Worm (Caenorhabditis elegans) whole organism, young adult: ENCODE data around the gene pitr-6.

ENCODE experiments used
- B0019.2 ChIP-seq: fragments of 200-800 bp; sonication (Bioruptor generic); conservative IDR thresholded peaks from 2 replicates; pipeline ENCODE4 v1.3.6; 2022; ENCODE audit warnings: missing genetic modification reagents, missing genetic modification characterization, missing compliant biosample characterization
- B0336.3 ChIP-seq: fragments of 200-800 bp; sonication (Bioruptor generic); IDR thresholded peaks from 2 replicates; pipeline ENCODE4 v1.3.6; 2022; ENCODE audit warnings: missing genetic modification characterization, missing compliant biosample characterization
- D2030.7 ChIP-seq: fragments of 200-800 bp; sonication (Bioruptor generic); IDR thresholded peaks from 2 replicates; pipeline ENCODE4 v1.3.6; 2022; ENCODE audit warnings: missing genetic modification reagents, missing genetic modification characterization, missing compliant biosample characterization
- F22D6.2 ChIP-seq: sonication (generic microtip); optimal IDR thresholded peaks from 2 replicates; lab custom pipeline; 2016; ENCODE audit warnings: mild to moderate bottlenecking, missing genetic modification characterization, missing compliant biosample characterization
- F23B12.7 ChIP-seq: sonication (generic microtip); optimal IDR thresholded peaks from 2 replicates; lab custom pipeline; 2017; ENCODE audit warnings: missing genetic modification characterization, mild to moderate bottlenecking, missing compliant biosample characterization, antibody characterized with exemption, moderate library complexity; ENCODE audit not compliant: insufficient read depth
- F49E8.2 ChIP-seq: sonication (generic microtip); optimal IDR thresholded peaks from 3 replicates; lab custom pipeline; 2017; ENCODE audit warnings: missing genetic modification characterization, mild to moderate bottlenecking, missing compliant biosample characterization, antibody characterized with exemption, moderate library complexity; ENCODE audit not compliant: insufficient read depth
- F57C9.4 ChIP-seq: sonication (generic microtip); optimal IDR thresholded peaks from 2 replicates; lab custom pipeline; 2017; ENCODE audit warnings: mild to moderate bottlenecking, missing genetic modification characterization, missing compliant biosample characterization
- K11D2.4 ChIP-seq: fragments of 200-800 bp; sonication (Bioruptor generic); IDR thresholded peaks from 2 replicates; pipeline ENCODE4 v1.3.6; 2022; ENCODE audit warnings: missing genetic modification reagents, missing genetic modification characterization, missing compliant biosample characterization
- K12H6.12 ChIP-seq: fragments of 200-800 bp; sonication (Bioruptor generic); optimal IDR thresholded peaks from 2 replicates; lab custom pipeline; 2018; ENCODE audit warnings: mild to moderate bottlenecking, missing genetic modification characterization, missing compliant biosample characterization
- Y56A3A.18 ChIP-seq: fragments of 200-800 bp; sonication (Bioruptor generic); IDR thresholded peaks from 2 replicates; pipeline ENCODE4 v1.3.6; 2022; ENCODE audit warnings: missing genetic modification reagents, missing genetic modification characterization, missing compliant biosample characterization
- ZK185.1 ChIP-seq: sonication (generic microtip); optimal IDR thresholded peaks from 2 replicates; lab custom pipeline; 2016; ENCODE audit warnings: mild to moderate bottlenecking, missing genetic modification characterization, missing compliant biosample characterization; ENCODE audit not compliant: poor library complexity, severe bottlenecking
- ama-1 ChIP-seq, 3 experiments: fragments of 150-350 bp in 1 of 3; sonication (generic microtip) in 2 of 3; optimal IDR thresholded peaks; 2 replicates each; lab custom pipeline; 2014 to 2018; ENCODE audit warnings: missing biosample characterization in 2 of 3, missing genetic modification characterization in 2 of 3, missing genetic modification reagents in 2 of 3
- aptf-3 ChIP-seq: fragments of 200-800 bp; sonication (Bioruptor generic); IDR thresholded peaks from 2 replicates; pipeline ENCODE4 v1.3.6; 2022; ENCODE audit warnings: missing genetic modification characterization, missing compliant biosample characterization
- atf-7 ChIP-seq: sonication (generic microtip); optimal IDR thresholded peaks from 2 replicates; lab custom pipeline; 2017; ENCODE audit warnings: mild to moderate bottlenecking, missing genetic modification characterization, missing compliant biosample characterization
- cebp-2 ChIP-seq: fragments of 200-800 bp; sonication (Bioruptor generic); IDR thresholded peaks from 2 replicates; pipeline ENCODE4 v1.3.6; 2022; ENCODE audit warnings: missing genetic modification characterization, missing compliant biosample characterization
- ceh-27 ChIP-seq: fragments of 200-800 bp; sonication (Bioruptor generic); optimal IDR thresholded peaks from 2 replicates; lab custom pipeline; 2018; ENCODE audit warnings: mild to moderate bottlenecking, missing genetic modification characterization, moderate library complexity, missing compliant biosample characterization
- ceh-91 ChIP-seq: fragments of 200-800 bp; sonication (Bioruptor generic); IDR thresholded peaks from 2 replicates; pipeline ENCODE4 v1.3.6; 2022; ENCODE audit warnings: missing genetic modification reagents, missing genetic modification characterization, missing compliant biosample characterization
- chd-7 ChIP-seq: sonication (generic microtip); optimal IDR thresholded peaks from 2 replicates; lab custom pipeline; 2016; ENCODE audit warnings: mild to moderate bottlenecking, missing genetic modification characterization, moderate library complexity, missing compliant biosample characterization
- die-1 ChIP-seq: sonication (generic microtip); optimal IDR thresholded peaks from 2 replicates; lab custom pipeline; 2016; ENCODE audit warnings: missing genotype, mild to moderate bottlenecking, missing genetic modification characterization, missing compliant biosample characterization
- dpl-1 ChIP-seq: fragments of 150-350 bp; optimal IDR thresholded peaks from 2 replicates; lab custom pipeline; 2014; ENCODE audit warnings: missing biosample characterization, missing genetic modification reagents, missing genetic modification characterization
- efl-1 ChIP-seq: fragments of 150-350 bp; optimal IDR thresholded peaks from 2 replicates; lab custom pipeline; 2014; ENCODE audit warnings: missing biosample characterization, missing genetic modification reagents, missing genetic modification characterization
- egl-18 ChIP-seq: fragments of 200-800 bp; sonication (Bioruptor generic); IDR thresholded peaks from 2 replicates; pipeline ENCODE4 v1.3.6; 2022; ENCODE audit warnings: missing genetic modification reagents, missing genetic modification characterization, missing compliant biosample characterization
- ekl-4 ChIP-seq: fragments of 200-800 bp; sonication (Bioruptor generic); IDR thresholded peaks from 2 replicates; pipeline ENCODE4 v1.3.6; 2022; ENCODE audit warnings: missing genetic modification reagents, missing genetic modification characterization, missing compliant biosample characterization
- ets-4 ChIP-seq: fragments of 200-800 bp; sonication (Bioruptor generic); optimal IDR thresholded peaks from 2 replicates; lab custom pipeline; 2018; ENCODE audit warnings: mild to moderate bottlenecking, missing genetic modification characterization, missing compliant biosample characterization
- hlh-12 ChIP-seq: sonication (generic microtip); optimal IDR thresholded peaks from 2 replicates; lab custom pipeline; 2016; ENCODE audit warnings: missing genetic modification characterization, missing compliant biosample characterization
- hmg-1.2 ChIP-seq: fragments of 200-800 bp; sonication (Bioruptor generic); IDR thresholded peaks from 2 replicates; pipeline ENCODE4 v1.3.6; 2022; ENCODE audit warnings: missing genetic modification reagents, missing genetic modification characterization, missing compliant biosample characterization
- hmg-20 ChIP-seq: fragments of 200-800 bp; sonication (Bioruptor generic); IDR thresholded peaks from 2 replicates; pipeline ENCODE4 v1.3.6; 2022; ENCODE audit warnings: missing genetic modification reagents, missing genetic modification characterization, missing compliant biosample characterization
- hsf-1 ChIP-seq: fragments of 200-800 bp; sonication (Bioruptor generic); IDR thresholded peaks from 2 replicates; pipeline ENCODE4 v1.3.6; 2022; ENCODE audit warnings: missing genetic modification reagents, missing genetic modification characterization, missing compliant biosample characterization
- lag-1 ChIP-seq: fragments of 200-800 bp; sonication (Bioruptor generic); IDR thresholded peaks from 2 replicates; pipeline ENCODE4 v1.3.6; 2022; ENCODE audit warnings: missing genetic modification reagents, missing genetic modification characterization, missing compliant biosample characterization
- lin-54 ChIP-seq: fragments of 200-800 bp; sonication (Bioruptor generic); optimal IDR thresholded peaks from 2 replicates; lab custom pipeline; 2018; ENCODE audit warnings: mild to moderate bottlenecking, missing genetic modification characterization, missing compliant biosample characterization
- madf-10 ChIP-seq: sonication (generic microtip); optimal IDR thresholded peaks from 2 replicates; lab custom pipeline; 2016; ENCODE audit warnings: mild to moderate bottlenecking, missing genetic modification characterization, missing compliant biosample characterization
- madf-3 ChIP-seq: fragments of 200-800 bp; sonication (Bioruptor generic); IDR thresholded peaks from 2 replicates; pipeline ENCODE4 v1.3.6; 2022; ENCODE audit warnings: missing genetic modification reagents, missing genetic modification characterization, missing compliant biosample characterization
- madf-6 ChIP-seq: fragments of 200-800 bp; sonication (Bioruptor generic); IDR thresholded peaks from 2 replicates; pipeline ENCODE4 v1.3.6; 2022; ENCODE audit warnings: missing genetic modification reagents, missing genetic modification characterization, missing compliant biosample characterization
- madf-8 ChIP-seq: fragments of 200-800 bp; sonication (Bioruptor generic); conservative IDR thresholded peaks from 2 replicates; pipeline ENCODE4 v1.3.6; 2022; ENCODE audit warnings: missing genetic modification reagents, missing genetic modification characterization, missing compliant biosample characterization
- nfya-2 ChIP-seq: fragments of 200-800 bp; sonication (Bioruptor generic); IDR thresholded peaks from 2 replicates; pipeline ENCODE4 v1.3.6; 2022; ENCODE audit warnings: missing genetic modification reagents, missing genetic modification characterization, missing compliant biosample characterization
- nfyb-1 ChIP-seq: fragments of 200-800 bp; sonication (Bioruptor generic); IDR thresholded peaks from 2 replicates; pipeline ENCODE4 v1.3.6; 2022; ENCODE audit warnings: missing genetic modification reagents, missing genetic modification characterization, missing compliant biosample characterization
- nhr-179 ChIP-seq: sonication (generic microtip); optimal IDR thresholded peaks from 2 replicates; lab custom pipeline; 2016; ENCODE audit warnings: mild to moderate bottlenecking, missing genetic modification characterization, missing compliant biosample characterization
- nhr-27 ChIP-seq: fragments of 200-800 bp; sonication (Bioruptor generic); optimal IDR thresholded peaks from 2 replicates; lab custom pipeline; 2018; ENCODE audit warnings: mild to moderate bottlenecking, missing genetic modification characterization, moderate library complexity, missing compliant biosample characterization
- rec-8 ChIP-seq, 2 experiments: sonication (generic microtip); optimal IDR thresholded peaks; 2 replicates each; lab custom pipeline; 2016; ENCODE audit warnings: mild to moderate bottlenecking in 2 of 2, missing genetic modification characterization in 2 of 2, missing genetic modification reagents in 2 of 2, missing genotype in 2 of 2, missing biosample characterization in 1 of 2, missing compliant biosample characterization in 1 of 2, moderate library complexity in 1 of 2
- snpc-1.1 ChIP-seq: sonication (generic microtip); optimal IDR thresholded peaks from 2 replicates; lab custom pipeline; 2017; ENCODE audit warnings: missing genetic modification characterization, mild to moderate bottlenecking, missing compliant biosample characterization, antibody characterized with exemption, moderate library complexity, missing genotype, missing genetic modification reagents; ENCODE audit not compliant: insufficient read depth
- somi-1 ChIP-seq: fragments of 200-800 bp; sonication (Bioruptor generic); optimal IDR thresholded peaks from 2 replicates; lab custom pipeline; 2018; ENCODE audit warnings: mild to moderate bottlenecking, missing genetic modification characterization, missing compliant biosample characterization
- tbx-9 ChIP-seq: sonication (generic microtip); optimal IDR thresholded peaks from 2 replicates; lab custom pipeline; 2016; ENCODE audit warnings: borderline replicate concordance, missing genetic modification characterization, inconsistent platforms, missing compliant biosample characterization
- tlf-1 ChIP-seq: fragments of 200-800 bp; sonication (Bioruptor generic); optimal IDR thresholded peaks from 2 replicates; lab custom pipeline; 2018; ENCODE audit warnings: mild to moderate bottlenecking, missing genetic modification characterization, missing compliant biosample characterization
- zfh-2 ChIP-seq: fragments of 200-800 bp; sonication (Bioruptor generic); conservative IDR thresholded peaks from 2 replicates; pipeline ENCODE4 v1.3.6; 2022; ENCODE audit warnings: missing genetic modification reagents, missing genetic modification characterization, missing compliant biosample characterization
- ztf-18 ChIP-seq: sonication (generic microtip); optimal IDR thresholded peaks from 2 replicates; lab custom pipeline; 2016; ENCODE audit warnings: missing genotype, mild to moderate bottlenecking, missing genetic modification characterization, missing compliant biosample characterization
- ztf-25 ChIP-seq: fragments of 200-800 bp; sonication (Bioruptor generic); IDR thresholded peaks from 2 replicates; pipeline ENCODE4 v1.3.6; 2022; ENCODE audit warnings: missing genetic modification reagents, missing genetic modification characterization, missing compliant biosample characterization
- ztf-28 ChIP-seq: fragments of 200-800 bp; sonication (Bioruptor generic); IDR thresholded peaks from 2 replicates; pipeline ENCODE4 v1.3.6; 2022; ENCODE audit warnings: missing genetic modification reagents, missing genetic modification characterization, missing compliant biosample characterization

The pitr-6 gene

DNA sequence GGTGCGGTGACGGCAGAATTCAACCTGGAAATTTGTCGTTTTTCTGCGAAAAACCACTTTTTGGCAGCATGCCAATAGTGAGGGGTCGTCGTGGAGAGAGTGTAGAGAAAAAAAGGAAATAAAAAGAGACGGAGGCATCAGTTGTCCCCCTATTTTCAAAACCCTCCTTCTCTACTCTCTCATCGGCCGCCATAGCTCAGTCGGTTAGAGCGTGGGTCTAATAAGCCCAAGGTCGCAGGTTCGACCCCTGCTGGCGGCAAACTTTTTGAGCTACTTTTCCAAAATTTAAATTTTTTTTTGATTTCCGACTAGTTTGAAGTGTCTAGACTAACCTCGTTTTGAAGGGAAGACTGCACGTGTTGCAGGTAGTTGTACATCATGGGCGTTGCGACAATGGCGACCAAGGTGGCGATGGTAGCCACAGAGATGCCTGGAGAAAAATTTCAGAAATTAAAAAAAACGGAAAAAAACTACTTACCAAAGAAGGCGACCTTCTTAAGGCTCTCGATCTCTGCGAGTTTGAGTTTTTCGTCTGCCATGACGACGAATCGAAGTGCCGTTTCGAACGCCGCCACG, 49.5 kb downstream of the pitr-6 start, which contains the start of gene col-85 (continued):
- TF ChIP-seq ZK185.1 (tag; lab: Kevin White, UChicago) (no peak), ztf-25 (GFP tag; lab: Robert Waterston, UW) (peak; percentile 93), nhr-27 (peak; percentile 72), F22D6.2 (tag; lab: Kevin White, UChicago) (peak; percentile 4), efl-1 (GFP tag; lab: Kevin White, UChicago) (peak; percentile 26), B0019.2 (GFP tag; lab: Robert Waterston, UW) (peak; percentile 75), ceh-91 (GFP tag; lab: Robert Waterston, UW) (peak; percentile 43), nfyb-1 (GFP tag; lab: Robert Waterston, UW) (peak; percentile 93), madf-3 (peak; percentile 77; the same call in 1 of the 2 replicates), B0336.3 (peak; percentile 75), dpl-1 (GFP tag; lab: Kevin White, UChicago) (peak; percentile 24), die-1 (tag; lab: Kevin White, UChicago) (peak; percentile 87), madf-6 (GFP tag; lab: Robert Waterston, UW) (peak; percentile 72), F23B12.7 (tag; lab: Kevin White, UChicago) (peak; percentile 88), hmg-20 (peak; percentile 67), K12H6.12 (tag; lab: Kevin White, UChicago) (peak; percentile 23), madf-10 (peak; percentile 84), tlf-1 (GFP tag; lab: Kevin White, UChicago) (peak; percentile 57), madf-8 (no peak; the same call in 1 of the 2 replicates), D2030.7 (GFP tag; lab: Robert Waterston, UW) (peak; percentile 83), rec-8 (tag; optimal IDR thresholded peaks at IDR 0.05; lab: Kevin White, UChicago) (peak; percentile 76 to 91), ama-1 (optimal IDR thresholded peaks at IDR 0.05; lab: Kevin White, UChicago) (no peak), ama-1 (GFP tag; optimal IDR thresholded peaks at IDR 0.05; lab: Kevin White, UChicago) (peak in 1 of 2 experiments; percentile 82), snpc-1.1 (tag; lab: Kevin White, UChicago) (peak; percentile 90), tbx-9 (no peak), F49E8.2 (tag; lab: Kevin White, UChicago) (peak; percentile 68), hmg-1.2 (GFP tag; lab: Robert Waterston, UW) (peak; percentile 90), egl-18 (GFP tag; lab: Robert Waterston, UW) (0 out of 2 replicates have a peak, but pooled peaks have one; percentile 50), ztf-18 (tag; lab: Kevin White, UChicago) (peak; percentile 81), ceh-27 (GFP tag; lab: Kevin White, UChicago) (peak; percentile 36), F57C9.4 (tag; lab: Kevin White, UChicago) (no peak), lin-54 (GFP tag; lab: Kevin White, UChicago) (peak; percentile 78), hlh-12 (peak; percentile 65), nhr-179 (peak; percentile 42), somi-1 (GFP tag; lab: Kevin White, UChicago) (peak; percentile 79), K11D2.4 (GFP tag; lab: Robert Waterston, UW) (peak; percentile 70), ztf-28 (GFP tag; lab: Robert Waterston, UW) (peak; percentile 81), Y56A3A.18 (GFP tag; lab: Robert Waterston, UW) (peak; percentile 56; the same call in 1 of the 2 replicates), ekl-4 (GFP tag; lab: Robert Waterston, UW) (peak; percentile 72), nfya-2 (GFP tag; lab: Robert Waterston, UW) (0 out of 2 replicates have a peak, but pooled peaks have one; percentile 41), lag-1 (no peak), cebp-2 (GFP tag; lab: Robert Waterston, UW) (peak; percentile 77; the same call in 1 of the 2 replicates), aptf-3 (GFP tag; lab: Robert Waterston, UW) (no peak), zfh-2 (peak; percentile 17), atf-7 (tag; lab: Kevin White, UChicago) (peak; percentile 67), ets-4 (GFP tag; lab: Kevin White, UChicago) (no peak), chd-7 (tag; lab: Kevin White, UChicago) (peak; percentile 87), hsf-1 (GFP tag; lab: Robert Waterston, UW) (peak; percentile 52; the same call in 1 of the 2 replicates)
